Fruit fly (Drosophila melanogaster): ENCODE results near the gene dmrt11E.

Gene dmrt11E

DNA sequence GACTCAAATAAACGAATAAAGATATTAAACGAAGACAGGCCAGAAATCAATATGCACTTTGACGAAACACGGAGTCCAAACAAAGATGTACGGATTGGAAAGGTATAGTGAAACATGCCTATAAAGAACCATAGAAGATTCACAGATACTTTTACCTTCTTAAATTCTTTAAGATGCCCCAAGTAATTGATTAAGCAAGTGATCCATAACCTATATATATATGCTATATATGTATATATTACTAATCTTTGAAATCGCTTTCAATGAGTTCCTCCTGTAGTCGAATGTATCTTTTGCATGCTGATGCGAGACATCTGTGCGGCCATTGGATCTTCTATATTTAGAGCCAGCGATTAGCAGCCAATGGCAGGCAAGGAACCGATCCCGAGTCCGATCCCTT lies at the start of gene dmrt11E:
Gene dmrt11E (plus strand): TSS at position 43 of the 400 bp plus-strand sequence.
- TF ChIP-seq noc (tag; optimal IDR thresholded peaks at IDR 0.05) = no peak

dm6 chrX:13319376-13319883 lies 48.6 kb upstream of the dmrt11E start:
- TF ChIP-seq noc (tag; optimal IDR thresholded peaks at IDR 0.05) = peak; percentile 72

DNA sequence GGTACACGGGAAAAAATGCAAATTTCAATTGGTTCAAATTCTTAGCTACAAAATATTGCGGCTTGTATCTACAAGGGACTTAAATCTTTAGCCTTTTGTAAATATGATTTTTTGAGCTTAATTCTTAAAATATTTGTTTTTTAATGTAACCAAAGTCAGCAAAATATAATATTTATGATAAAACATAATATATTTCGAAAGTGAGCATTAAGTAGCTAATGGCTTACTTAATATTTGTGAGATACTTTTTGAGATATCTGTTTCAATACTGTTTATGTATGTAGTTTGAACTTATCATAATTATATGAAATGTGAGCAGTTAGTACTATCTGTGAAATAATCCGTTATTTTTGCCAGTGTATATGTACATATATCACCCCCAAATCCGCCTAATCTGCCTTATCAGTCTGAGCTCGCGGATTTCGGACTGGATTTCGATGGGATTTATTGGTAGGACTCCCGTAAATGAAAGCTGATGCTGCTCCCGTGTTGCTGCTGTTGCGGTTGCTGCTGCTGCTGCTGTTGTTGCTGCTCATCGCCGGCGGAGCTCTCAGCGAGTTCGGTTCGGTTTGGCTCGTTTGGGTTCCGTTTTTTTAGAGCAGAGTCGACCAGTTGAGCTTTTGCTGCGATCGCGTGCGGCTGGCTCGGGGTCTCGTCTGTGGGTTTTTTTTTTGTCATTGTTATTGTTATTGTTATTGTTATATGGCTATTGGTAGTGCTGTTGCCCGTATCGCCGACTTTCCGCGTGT lies 47.1 kb upstream of the dmrt11E start:
- peak; percentile 76 for TF ChIP-seq noc (tag; optimal IDR thresholded peaks at IDR 0.05)

- TF ChIP-seq noc (tag; optimal IDR thresholded peaks at IDR 0.05) = no peak
Measured at dm6 chrX:13322405-13322804, 45.6 kb upstream of the dmrt11E start.

dm6 chrX:13323114-13323513 lies 44.9 kb upstream of the dmrt11E start:
- peak; percentile 43 for TF ChIP-seq noc (tag; optimal IDR thresholded peaks at IDR 0.05)

dm6 chrX:13323526-13323925 lies 44.5 kb upstream of the dmrt11E start:
- no peak for TF ChIP-seq noc (tag; optimal IDR thresholded peaks at IDR 0.05)

DNA sequence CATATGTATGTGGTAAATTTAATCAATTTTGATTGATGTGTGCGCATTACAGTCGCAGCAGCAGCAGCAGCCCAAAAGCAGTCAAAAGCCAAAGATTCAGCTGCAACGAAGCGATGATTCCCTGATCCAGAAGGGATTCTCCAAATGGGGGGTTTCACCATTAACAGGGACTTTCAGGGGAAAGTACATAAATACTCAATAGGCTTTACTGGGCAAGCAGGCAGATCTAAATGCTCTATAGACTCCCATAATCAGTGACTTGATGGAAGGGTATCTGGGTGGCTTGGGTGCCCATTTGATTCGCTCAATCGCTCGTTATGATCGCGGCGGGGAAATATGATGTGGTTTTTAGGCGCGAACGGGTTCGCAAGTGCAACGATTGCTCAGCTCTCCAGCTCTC lies 42.7 kb upstream of the dmrt11E start:
- TF ChIP-seq noc (tag; optimal IDR thresholded peaks at IDR 0.05) = no peak

dm6 chrX:13329572-13330046 lies 38.4 kb upstream of the dmrt11E start, which contains the start of gene Prx2:
Gene Prx2 (plus strand): TSS chrX:13329824.
- peak; percentile 26 for TF ChIP-seq noc (tag; optimal IDR thresholded peaks at IDR 0.05)

dm6 chrX:13331814-13332701 lies 35.9 kb upstream of the dmrt11E start:
- TF ChIP-seq noc (tag; optimal IDR thresholded peaks at IDR 0.05) = peak; percentile 66

DNA sequence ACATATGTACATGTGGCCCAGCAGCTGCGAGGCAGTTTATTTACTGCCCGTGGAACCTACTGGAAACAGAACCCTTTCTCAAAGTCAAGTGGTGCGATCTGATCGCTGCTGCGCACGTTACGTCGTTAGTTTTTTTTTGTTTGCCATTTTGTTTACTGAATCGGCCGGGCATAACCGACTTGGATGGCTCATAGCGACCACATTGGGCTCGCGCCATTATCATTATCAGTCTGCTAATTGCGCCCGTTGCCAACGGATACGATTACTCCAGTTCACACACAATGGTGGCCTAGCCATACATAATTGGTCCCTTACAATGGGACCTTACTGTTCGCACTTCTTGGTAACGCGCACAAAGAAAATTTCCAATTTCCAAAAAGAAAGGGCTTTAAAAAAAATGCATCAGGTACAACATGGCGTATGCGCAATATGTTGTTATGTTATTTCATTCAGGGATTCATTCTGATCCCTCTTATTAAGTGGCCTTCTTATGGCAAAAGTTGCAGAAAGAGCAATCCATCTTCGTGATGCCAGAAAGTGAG lies 35.2 kb upstream of the dmrt11E start:
- peak; percentile 61 for TF ChIP-seq noc (tag; optimal IDR thresholded peaks at IDR 0.05)

- peak; percentile 52 for TF ChIP-seq noc (tag; optimal IDR thresholded peaks at IDR 0.05)
Measured at dm6 chrX:13334434-13335146, 33.4 kb upstream of the dmrt11E start.

DNA sequence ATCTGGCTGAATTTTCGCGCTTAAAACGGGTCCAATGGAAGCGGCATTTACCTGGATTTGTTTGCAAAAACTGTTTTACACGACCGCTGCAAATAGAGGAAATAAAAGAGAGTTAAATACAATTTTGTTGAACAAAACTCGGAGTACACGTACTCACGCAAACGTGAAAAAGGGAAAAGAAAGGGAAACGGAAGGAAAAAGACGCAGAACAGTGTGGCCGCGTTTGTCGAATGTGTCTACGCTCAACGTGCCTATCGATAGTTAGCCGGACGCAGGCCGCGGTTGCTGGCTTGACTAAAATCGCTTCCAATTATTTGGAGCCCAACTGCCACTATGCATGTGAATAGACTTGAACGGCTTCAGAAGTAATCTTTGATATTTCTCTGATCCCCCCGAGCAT lies 30.5 kb upstream of the dmrt11E start, which contains the start of gene RpS15Aa:
Gene RpS15Aa (minus strand): TSS at position 252 of the 400 bp plus-strand sequence.
- peak; percentile 51 for TF ChIP-seq noc (tag; optimal IDR thresholded peaks at IDR 0.05)

DNA sequence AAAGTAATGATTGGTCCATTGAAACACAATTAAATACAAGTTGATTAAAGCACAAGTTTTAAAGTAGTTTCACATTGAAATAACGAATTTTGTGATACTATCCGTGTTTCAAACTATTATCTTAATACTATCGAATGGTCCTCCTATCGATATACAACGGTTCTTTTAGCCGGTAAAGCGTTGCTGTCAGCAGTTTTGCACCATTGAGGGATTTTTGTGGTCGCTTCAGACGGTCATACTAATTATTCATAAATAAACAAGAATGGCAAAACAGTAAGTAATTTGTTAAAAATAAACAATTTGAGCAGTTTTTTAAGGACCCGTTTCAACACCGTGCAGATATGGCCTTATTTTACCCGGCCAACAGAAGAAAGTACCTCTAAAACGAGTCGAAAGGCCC lies 29.9 kb upstream of the dmrt11E start, which contains the start of gene CG15747:
Gene CG15747 (plus strand): TSS at position 206 of the 400 bp plus-strand sequence.
- no peak for TF ChIP-seq noc (tag; optimal IDR thresholded peaks at IDR 0.05)

DNA sequence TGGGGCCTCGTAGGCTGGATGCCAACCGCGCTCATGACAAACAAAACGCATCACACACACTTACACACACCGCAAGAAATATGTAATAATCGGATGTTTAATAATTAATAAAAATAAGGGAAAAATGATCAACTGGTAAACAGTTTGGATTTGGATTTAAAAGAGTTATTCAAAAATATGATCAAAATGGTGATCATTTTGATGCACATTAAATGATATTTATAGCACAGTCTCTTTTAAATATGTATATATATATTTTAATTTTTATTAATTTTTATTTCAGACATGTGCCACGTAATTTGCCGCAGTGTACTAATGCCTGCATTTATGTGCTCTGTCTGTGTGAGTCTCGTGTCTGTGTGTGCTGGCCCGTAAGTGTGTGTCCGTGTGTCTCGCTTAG lies 22.7 kb upstream of the dmrt11E start:
- TF ChIP-seq noc (tag; optimal IDR thresholded peaks at IDR 0.05) = no peak

DNA sequence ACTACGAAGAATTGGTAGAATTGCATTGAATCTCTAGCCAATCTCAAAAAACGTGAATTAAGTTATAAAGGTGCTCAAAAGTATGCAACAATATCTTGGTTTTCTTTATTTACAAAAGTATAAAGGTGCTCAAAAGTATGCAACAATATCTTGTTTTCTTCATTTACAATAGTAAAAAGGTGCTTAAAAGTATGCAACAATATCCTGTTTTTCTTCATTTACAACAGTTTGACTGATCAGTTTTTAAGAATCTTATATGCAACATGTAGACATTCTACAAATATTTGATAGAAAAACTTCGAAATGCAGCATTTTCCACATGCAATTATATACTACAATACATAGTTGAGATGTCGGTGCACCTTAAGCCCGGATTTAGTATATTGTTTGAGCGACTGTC lies 21.0 kb upstream of the dmrt11E start:
- no peak for TF ChIP-seq noc (tag; optimal IDR thresholded peaks at IDR 0.05)

All from whole organism, larva.